Worm (Caenorhabditis elegans): ENCODE data around the gene fbxb-81.

ce11 chrIII:143121-143520 lies 2.1 kb upstream of the fbxb-81 start, which contains the start of gene fbxb-82:
- TF ChIP-seq odd-2 (tag; optimal IDR thresholded peaks at IDR 0.05) (no peak), ets-4 (tag; optimal IDR thresholded peaks at IDR 0.05) (no peak), ceh-18 (tag; optimal IDR thresholded peaks at IDR 0.05) (no peak), ceh-31 (tag; optimal IDR thresholded peaks at IDR 0.05) (no peak), unc-42 (tag; optimal IDR thresholded peaks at IDR 0.05) (no peak), ama-1 (optimal IDR thresholded peaks at IDR 0.05) (no peak), pha-4 (tag; optimal IDR thresholded peaks at IDR 0.05) (no peak), ceh-48 (tag; optimal IDR thresholded peaks at IDR 0.05) (no peak), tbx-2 (tag; optimal IDR thresholded peaks at IDR 0.05) (no peak), rnt-1 (tag; optimal IDR thresholded peaks at IDR 0.05) (no peak), K02D7.2 (tag; optimal IDR thresholded peaks at IDR 0.05) (no peak), pax-1 (tag; optimal IDR thresholded peaks at IDR 0.05) (no peak)

All from whole organism, late embryonic.